Worm (Caenorhabditis elegans): ENCODE measurements around the gene gpa-3.

- no peak for TF ChIP-seq T22C8.4 (GFP tag; IDR thresholded peaks at IDR 0.05)
- no peak for TF ChIP-seq med-1 (GFP tag; optimal IDR thresholded peaks at IDR 0.05; ENCODE audit: insufficient read depth)
- TF ChIP-seq flt-1 (GFP tag; IDR thresholded peaks at IDR 0.05), result no peak
- no peak for TF ChIP-seq klf-2 (GFP tag; conservative IDR thresholded peaks at IDR 0.05)
- no peak for TF ChIP-seq ztf-23 (GFP tag; IDR thresholded peaks at IDR 0.05)
- TF ChIP-seq ref-1 (GFP tag; conservative IDR thresholded peaks at IDR 0.05), result no peak
- no peak for TF ChIP-seq tab-1 (GFP tag; IDR thresholded peaks at IDR 0.05)
- TF ChIP-seq cog-1 (tag; optimal IDR thresholded peaks at IDR 0.05), result no peak
Measured at ce11 chrV:9384949-9385348, 25.4 kb upstream of the gpa-3 start.

All from whole organism, midembryonic.